Worm (Caenorhabditis elegans) whole organism, L3 larva: ENCODE results near the gene rgs-4.

Experiments used
- R02D3.7 ChIP-seq: fragments of 150-350 bp; optimal IDR thresholded peaks from 2 replicates; lab custom pipeline; 2014; ENCODE audit warnings: missing biosample characterization, missing genetic modification characterization
- ZK546.5 ChIP-seq: sonication (generic microtip); optimal IDR thresholded peaks from 2 replicates; lab custom pipeline; 2017; ENCODE audit warnings: missing biosample characterization, missing genetic modification characterization
- aly-2 ChIP-seq: fragments of 150-350 bp; optimal IDR thresholded peaks from 2 replicates; lab custom pipeline; 2014; ENCODE audit warnings: missing biosample characterization, missing genetic modification characterization
- ama-1 ChIP-seq: fragments of 150-350 bp; optimal IDR thresholded peaks from 2 replicates; lab custom pipeline; 2018
- ceh-16 ChIP-seq: sonication (generic microtip); optimal IDR thresholded peaks from 2 replicates; lab custom pipeline; 2017; ENCODE audit warnings: missing biosample characterization, missing genetic modification characterization
- ceh-28 ChIP-seq: fragments of 150-350 bp; optimal IDR thresholded peaks from 2 replicates; lab custom pipeline; 2014; ENCODE audit warnings: missing biosample characterization, missing genetic modification reagents, missing genetic modification characterization
- ceh-82 ChIP-seq: fragments of 150-350 bp; optimal IDR thresholded peaks from 2 replicates; lab custom pipeline; 2014; ENCODE audit warnings: missing biosample characterization, missing genetic modification characterization
- ceh-9 ChIP-seq: sonication (generic microtip); optimal IDR thresholded peaks from 2 replicates; lab custom pipeline; 2018; ENCODE audit warnings: missing biosample characterization, missing genetic modification characterization
- daf-12 ChIP-seq: fragments of 150-350 bp; optimal IDR thresholded peaks from 2 replicates; lab custom pipeline; 2014; ENCODE audit warnings: missing biosample characterization, missing genetic modification reagents, missing genetic modification characterization
- egl-27 ChIP-seq: sonication (generic microtip); optimal IDR thresholded peaks from 4 replicates; lab custom pipeline; 2017; ENCODE audit warnings: missing biosample characterization, missing genetic modification reagents, missing genetic modification characterization
- egl-5 ChIP-seq: fragments of 150-350 bp; optimal IDR thresholded peaks from 2 replicates; lab custom pipeline; 2017; ENCODE audit warnings: missing biosample characterization, missing genetic modification reagents, missing genetic modification characterization, inconsistent platforms
- elt-1 ChIP-seq: fragments of 150-350 bp; optimal IDR thresholded peaks from 2 replicates; lab custom pipeline; 2014; ENCODE audit warnings: missing biosample characterization, missing genetic modification characterization
- elt-2 ChIP-seq: sonication (generic microtip); optimal IDR thresholded peaks from 2 replicates; lab custom pipeline; 2016; ENCODE audit warnings: missing genetic modification reagents, mild to moderate bottlenecking, missing genetic modification characterization, missing compliant biosample characterization
- elt-3 ChIP-seq, 3 experiments: fragments of 150-350 bp in 1 of 3; sonication (generic microtip) in 2 of 3; optimal IDR thresholded peaks; 2 replicates in 2 of 3; 4 replicates in 1 of 3; lab custom pipeline; 2014 to 2017; ENCODE audit warnings: missing biosample characterization in 3 of 3, missing genetic modification characterization in 3 of 3
- eor-1 ChIP-seq, 2 experiments: fragments of 150-350 bp; optimal IDR thresholded peaks; 2 replicates each; lab custom pipeline; 2014 to 2018; ENCODE audit warnings: missing biosample characterization in 2 of 2, missing genetic modification characterization in 2 of 2
- fkh-10 ChIP-seq: sonication (generic microtip); optimal IDR thresholded peaks from 2 replicates; lab custom pipeline; 2017; ENCODE audit warnings: missing biosample characterization, missing genetic modification reagents, missing genetic modification characterization
- fkh-2 ChIP-seq: fragments of 150-350 bp; optimal IDR thresholded peaks from 2 replicates; lab custom pipeline; 2014; ENCODE audit warnings: missing biosample characterization, missing genetic modification reagents, missing genetic modification characterization
- fos-1 ChIP-seq: fragments of 150-350 bp; optimal IDR thresholded peaks from 2 replicates; lab custom pipeline; 2014; ENCODE audit warnings: missing biosample characterization, missing genetic modification characterization
- hmg-11 ChIP-seq: sonication (generic microtip); optimal IDR thresholded peaks from 2 replicates; lab custom pipeline; 2016; ENCODE audit warnings: missing genetic modification characterization, missing compliant biosample characterization
- jun-1 ChIP-seq: fragments of 150-350 bp; optimal IDR thresholded peaks from 2 replicates; lab custom pipeline; 2014; ENCODE audit warnings: missing biosample characterization, missing genetic modification reagents, missing genetic modification characterization
- lin-15B ChIP-seq: fragments of 150-350 bp; optimal IDR thresholded peaks from 2 replicates; lab custom pipeline; 2014; ENCODE audit warnings: missing biosample characterization, missing genetic modification characterization
- lin-39 ChIP-seq: fragments of 150-350 bp; optimal IDR thresholded peaks from 2 replicates; lab custom pipeline; 2018; ENCODE audit warnings: missing biosample characterization, missing genetic modification reagents, missing genetic modification characterization
- lsy-12 ChIP-seq: sonication (generic microtip); optimal IDR thresholded peaks from 2 replicates; lab custom pipeline; 2016; ENCODE audit warnings: mild to moderate bottlenecking, missing genetic modification characterization, missing compliant biosample characterization
- mdl-1 ChIP-seq: fragments of 150-350 bp; optimal IDR thresholded peaks from 2 replicates; lab custom pipeline; 2014; ENCODE audit warnings: missing biosample characterization, missing genetic modification characterization
- mml-1 ChIP-seq: fragments of 150-350 bp; sonication (generic microtip); optimal IDR thresholded peaks from 3 replicates; lab custom pipeline; 2014; ENCODE audit warnings: missing biosample characterization, missing genetic modification characterization
- nfya-1 ChIP-seq: sonication (generic microtip); optimal IDR thresholded peaks from 2 replicates; lab custom pipeline; 2017; ENCODE audit warnings: missing genetic modification characterization, mild to moderate bottlenecking, missing compliant biosample characterization, antibody characterized with exemption, moderate library complexity; ENCODE audit not compliant: insufficient read depth
- nhr-11 ChIP-seq: fragments of 150-350 bp; optimal IDR thresholded peaks from 2 replicates; lab custom pipeline; 2014; ENCODE audit warnings: missing biosample characterization, missing genetic modification characterization
- nhr-12 ChIP-seq: fragments of 150-350 bp; optimal IDR thresholded peaks from 2 replicates; lab custom pipeline; 2014; ENCODE audit warnings: missing biosample characterization, missing genetic modification characterization
- nhr-23 ChIP-seq: fragments of 150-350 bp; optimal IDR thresholded peaks from 2 replicates; lab custom pipeline; 2014; ENCODE audit warnings: missing biosample characterization, missing genetic modification reagents, missing genetic modification characterization
- nhr-237 ChIP-seq: fragments of 150-350 bp; optimal IDR thresholded peaks from 2 replicates; lab custom pipeline; 2014; ENCODE audit warnings: missing biosample characterization, missing genetic modification characterization
- nhr-25 ChIP-seq: sonication (generic microtip); optimal IDR thresholded peaks from 2 replicates; lab custom pipeline; 2017; ENCODE audit warnings: missing biosample characterization, missing genetic modification characterization
- nhr-28 ChIP-seq: fragments of 150-350 bp; optimal IDR thresholded peaks from 2 replicates; lab custom pipeline; 2014; ENCODE audit warnings: missing biosample characterization, missing genetic modification characterization
- nhr-43 ChIP-seq: sonication (generic microtip); optimal IDR thresholded peaks from 2 replicates; lab custom pipeline; 2016; ENCODE audit warnings: mild to moderate bottlenecking, missing genetic modification characterization, missing compliant biosample characterization; ENCODE audit not compliant: poor library complexity, severe bottlenecking
- nhr-67 ChIP-seq: fragments of 150-350 bp; optimal IDR thresholded peaks from 2 replicates; lab custom pipeline; 2014; ENCODE audit warnings: missing biosample characterization, missing genetic modification characterization
- nhr-76 ChIP-seq: fragments of 150-350 bp; sonication (generic microtip); optimal IDR thresholded peaks from 5 replicates; lab custom pipeline; 2014; ENCODE audit warnings: missing biosample characterization, missing genetic modification characterization
- nhr-77 ChIP-seq: fragments of 150-350 bp; optimal IDR thresholded peaks from 2 replicates; lab custom pipeline; 2014; ENCODE audit warnings: missing biosample characterization, missing genetic modification characterization
- pha-4 ChIP-seq: fragments of 150-350 bp; optimal IDR thresholded peaks from 2 replicates; lab custom pipeline; 2014; ENCODE audit warnings: missing biosample characterization, missing genetic modification reagents, missing genetic modification characterization
- pqm-1 ChIP-seq: fragments of 150-350 bp; optimal IDR thresholded peaks from 2 replicates; lab custom pipeline; 2017; ENCODE audit warnings: missing biosample characterization, missing genetic modification characterization, inconsistent platforms
- sea-2 ChIP-seq: fragments of 150-350 bp; sonication (generic microtip); optimal IDR thresholded peaks from 4 replicates; lab custom pipeline; 2014; ENCODE audit warnings: missing biosample characterization, missing genetic modification reagents, missing genetic modification characterization
- skn-1 ChIP-seq: fragments of 150-350 bp; optimal IDR thresholded peaks from 2 replicates; lab custom pipeline; 2014; ENCODE audit warnings: missing biosample characterization, missing genetic modification characterization
- snpc-4 ChIP-seq: fragments of 150-350 bp; optimal IDR thresholded peaks from 2 replicates; lab custom pipeline; 2014; ENCODE audit warnings: missing biosample characterization, missing genetic modification characterization
- tbx-2 ChIP-seq: sonication (generic microtip); optimal IDR thresholded peaks from 2 replicates; lab custom pipeline; 2016; ENCODE audit warnings: mild to moderate bottlenecking, missing genetic modification characterization, missing compliant biosample characterization
- unc-39 ChIP-seq: sonication (generic microtip); optimal IDR thresholded peaks from 4 replicates; lab custom pipeline; 2017; ENCODE audit warnings: missing biosample characterization, missing genetic modification characterization
- unc-62 ChIP-seq: fragments of 150-350 bp; sonication (generic microtip); optimal IDR thresholded peaks from 4 replicates; lab custom pipeline; 2014; ENCODE audit warnings: missing biosample characterization, missing genetic modification reagents, missing genetic modification characterization
- zag-1 ChIP-seq: fragments of 150-350 bp; optimal IDR thresholded peaks from 2 replicates; lab custom pipeline; 2014; ENCODE audit warnings: missing biosample characterization, missing genetic modification characterization
- ztf-11 ChIP-seq: fragments of 150-350 bp; optimal IDR thresholded peaks from 2 replicates; lab custom pipeline; 2014; ENCODE audit warnings: missing biosample characterization, missing genetic modification characterization
- ztf-4 ChIP-seq: fragments of 150-350 bp; optimal IDR thresholded peaks from 2 replicates; lab custom pipeline; 2014; ENCODE audit warnings: missing biosample characterization, missing genetic modification characterization

Gene rgs-4

DNA sequence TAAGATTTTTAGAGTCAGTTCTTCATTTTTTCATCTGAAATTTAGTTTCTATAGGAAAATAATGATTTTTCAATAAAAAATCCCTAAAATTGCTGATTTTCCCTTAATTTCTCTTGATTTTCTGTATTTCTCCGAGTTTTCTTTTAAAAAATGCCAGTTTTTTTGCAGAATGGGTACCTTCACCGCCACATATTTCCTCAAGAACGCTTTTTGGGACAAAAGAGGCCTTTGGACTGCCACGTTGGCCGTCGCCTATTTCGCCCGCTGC lies 24.3 kb downstream of the rgs-4 start, which contains the start of gene Y38E10A.24:
Gene Y38E10A.24 (plus strand): TSS at position 169 of the 268 bp plus-strand sequence.
- TF ChIP-seq ztf-11, result no peak

DNA sequence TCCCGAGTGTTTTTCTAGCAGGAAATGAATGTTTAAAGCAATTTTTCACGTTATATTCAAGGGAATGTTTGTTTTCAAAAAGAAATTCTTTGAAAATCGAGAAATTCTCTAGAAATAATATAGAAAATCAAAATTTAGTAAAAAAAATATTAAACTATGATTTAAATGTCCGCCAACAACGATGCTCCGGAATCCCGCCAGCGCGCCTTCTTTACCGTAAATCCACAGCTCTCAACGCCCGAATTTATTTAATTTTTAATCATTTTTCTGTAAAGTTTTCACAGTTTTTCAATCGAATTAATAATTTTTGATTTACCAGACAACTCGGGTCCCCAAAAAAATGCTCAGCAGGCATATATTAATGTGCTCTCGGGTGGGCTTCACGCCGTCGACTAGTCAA lies 25.1 kb downstream of the rgs-4 start, which contains the start of the genes Y38E10A.33 and cox-10:
Gene Y38E10A.33 (minus strand): TSS at position 12 of the 400 bp plus-strand sequence.
Gene cox-10 (plus strand): TSS at position 320 of the 400 bp plus-strand sequence.
- TF ChIP-seq snpc-4 (tag; lab: Kevin White, UChicago) (no peak), ztf-4 (tag; lab: Kevin White, UChicago) (no peak), lin-15B (tag; lab: Kevin White, UChicago) (peak; percentile 70), unc-62 (GFP tag; lab: Kevin White, UChicago) (no peak), ZK546.5 (no peak), ceh-16 (no peak), egl-27 (tag; lab: Kevin White, UChicago) (no peak), unc-39 (no peak), elt-1 (tag; lab: Kevin White, UChicago) (no peak), ama-1 (lab: Kevin White, UChicago) (no peak), nfya-1 (peak; percentile 69), ceh-82 (tag; lab: Kevin White, UChicago) (no peak), elt-3 (tag; optimal IDR thresholded peaks at IDR 0.05; lab: Kevin White, UChicago) (no peak), daf-12 (tag; lab: Kevin White, UChicago) (no peak), nhr-43 (tag; lab: Kevin White, UChicago) (no peak), nhr-11 (tag; lab: Kevin White, UChicago) (no peak), lsy-12 (tag; lab: Kevin White, UChicago) (no peak), mdl-1 (tag; lab: Kevin White, UChicago) (no peak), ceh-28 (tag; lab: Kevin White, UChicago) (no peak), nhr-76 (no peak), tbx-2 (tag; lab: Kevin White, UChicago) (no peak), skn-1 (no peak), fos-1 (tag; lab: Kevin White, UChicago) (no peak), mml-1 (tag; lab: Kevin White, UChicago) (no peak), pha-4 (tag; lab: Kevin White, UChicago) (peak; percentile 62), ztf-11 (no peak), lin-39 (no peak), pqm-1 (no peak), nhr-77 (tag; lab: Kevin White, UChicago) (no peak), nhr-12 (tag; lab: Kevin White, UChicago) (no peak), jun-1 (tag; lab: Kevin White, UChicago) (no peak), elt-2 (tag; lab: Kevin White, UChicago) (peak; percentile 13), eor-1 (tag; optimal IDR thresholded peaks at IDR 0.05; lab: Kevin White, UChicago) (no peak), sea-2 (GFP tag; lab: Kevin White, UChicago) (no peak), zag-1 (tag; lab: Kevin White, UChicago) (no peak), nhr-23 (peak; percentile 77), nhr-67 (tag; lab: Kevin White, UChicago) (no peak), nhr-28 (tag; lab: Kevin White, UChicago) (no peak), fkh-10 (GFP tag; lab: Kevin White, UChicago) (no peak), aly-2 (tag; lab: Kevin White, UChicago) (no peak), nhr-25 (tag; lab: Kevin White, UChicago) (no peak), fkh-2 (tag; lab: Kevin White, UChicago) (no peak), egl-5 (no peak), hmg-11 (tag; lab: Kevin White, UChicago) (peak; percentile 72), nhr-237 (tag; lab: Kevin White, UChicago) (no peak), ceh-9 (tag; lab: Kevin White, UChicago) (no peak), R02D3.7 (tag; lab: Kevin White, UChicago) (peak; percentile 98)
